Worm (Caenorhabditis elegans) whole organism, young adult: ENCODE measurements around the gene F45E12.5.

Experiments used
- K11D2.4 ChIP-seq: fragments of 200-800 bp; sonication (Bioruptor generic); IDR thresholded peaks from 2 replicates; pipeline ENCODE4 v1.3.6; 2022; ENCODE audit warnings: missing genetic modification reagents, missing genetic modification characterization, missing compliant biosample characterization
- athp-1 ChIP-seq: sonication (generic microtip); optimal IDR thresholded peaks from 2 replicates; lab custom pipeline; 2017; ENCODE audit warnings: mild to moderate bottlenecking, missing genetic modification characterization, missing compliant biosample characterization
- ccch-3 ChIP-seq: fragments of 200-800 bp; sonication (Bioruptor generic); optimal IDR thresholded peaks from 2 replicates; lab custom pipeline; 2018; ENCODE audit warnings: mild to moderate bottlenecking, missing genetic modification characterization, missing compliant biosample characterization
- nfya-1 ChIP-seq: sonication (generic microtip); optimal IDR thresholded peaks from 2 replicates; lab custom pipeline; 2017; ENCODE audit warnings: antibody characterized with exemption, missing compliant biosample characterization, missing genetic modification characterization, borderline replicate concordance; ENCODE audit not compliant: insufficient read depth
- nhr-179 ChIP-seq: sonication (generic microtip); optimal IDR thresholded peaks from 2 replicates; lab custom pipeline; 2016; ENCODE audit warnings: mild to moderate bottlenecking, missing genetic modification characterization, missing compliant biosample characterization
- nhr-27 ChIP-seq: fragments of 200-800 bp; sonication (Bioruptor generic); optimal IDR thresholded peaks from 2 replicates; lab custom pipeline; 2018; ENCODE audit warnings: mild to moderate bottlenecking, missing genetic modification characterization, moderate library complexity, missing compliant biosample characterization
- unc-130 ChIP-seq: sonication (generic microtip); optimal IDR thresholded peaks from 2 replicates; lab custom pipeline; 2016; ENCODE audit warnings: missing genetic modification reagents, missing genetic modification characterization, missing compliant biosample characterization
- xnd-1 ChIP-seq: sonication (generic microtip); optimal IDR thresholded peaks from 2 replicates; lab custom pipeline; 2016; ENCODE audit warnings: missing genotype, missing genetic modification reagents, missing genetic modification characterization, missing compliant biosample characterization

DNA sequence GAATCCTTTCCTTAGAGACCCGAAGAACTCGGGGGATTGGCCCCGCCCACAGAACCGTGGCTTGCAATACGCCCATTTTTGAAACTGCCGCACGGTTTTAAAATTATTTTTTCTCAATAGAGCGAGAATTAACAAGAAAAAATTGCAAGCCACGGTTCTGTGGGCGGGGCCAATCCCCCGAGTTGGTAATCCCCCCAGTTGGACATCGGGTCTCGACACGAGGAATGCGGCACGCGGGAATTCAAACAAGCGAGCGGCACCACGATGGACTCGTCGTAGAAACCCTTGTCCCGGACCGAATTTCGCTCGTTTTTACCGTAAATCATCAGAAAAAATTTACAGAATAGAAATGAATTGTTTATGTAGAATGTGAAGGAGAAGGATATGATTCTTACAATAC lies 43.1 kb upstream of the F45E12.5 start:
- TF ChIP-seq unc-130 (peak; percentile 42), K11D2.4 (GFP tag; lab: Robert Waterston, UW) (no peak), nfya-1 (tag; lab: Kevin White, UChicago) (no peak), xnd-1 (peak; percentile 51), athp-1 (tag; lab: Kevin White, UChicago) (no peak), nhr-179 (no peak), nhr-27 (tag; lab: Kevin White, UChicago) (no peak), ccch-3 (no peak)
